Worm (Caenorhabditis elegans) whole organism, L3 larva: ENCODE results near the gene nep-3.

Experiments used
- R02D3.7 ChIP-seq: fragments of 150-350 bp; optimal IDR thresholded peaks from 2 replicates; lab custom pipeline; 2014; ENCODE audit warnings: missing biosample characterization, missing genetic modification characterization
- ZK546.5 ChIP-seq: sonication (generic microtip); optimal IDR thresholded peaks from 2 replicates; lab custom pipeline; 2017; ENCODE audit warnings: missing biosample characterization, missing genetic modification characterization
- ama-1 ChIP-seq: fragments of 150-350 bp; optimal IDR thresholded peaks from 2 replicates; lab custom pipeline; 2018
- egl-27 ChIP-seq: sonication (generic microtip); optimal IDR thresholded peaks from 4 replicates; lab custom pipeline; 2017; ENCODE audit warnings: missing biosample characterization, missing genetic modification reagents, missing genetic modification characterization
- elt-2 ChIP-seq: sonication (generic microtip); optimal IDR thresholded peaks from 2 replicates; lab custom pipeline; 2016; ENCODE audit warnings: missing genetic modification reagents, mild to moderate bottlenecking, missing genetic modification characterization, missing compliant biosample characterization
- nhr-11 ChIP-seq: fragments of 150-350 bp; optimal IDR thresholded peaks from 2 replicates; lab custom pipeline; 2014; ENCODE audit warnings: missing biosample characterization, missing genetic modification characterization
- nhr-28 ChIP-seq: fragments of 150-350 bp; optimal IDR thresholded peaks from 2 replicates; lab custom pipeline; 2014; ENCODE audit warnings: missing biosample characterization, missing genetic modification characterization
- unc-62 ChIP-seq: fragments of 150-350 bp; sonication (generic microtip); optimal IDR thresholded peaks from 4 replicates; lab custom pipeline; 2014; ENCODE audit warnings: missing biosample characterization, missing genetic modification reagents, missing genetic modification characterization

DNA sequence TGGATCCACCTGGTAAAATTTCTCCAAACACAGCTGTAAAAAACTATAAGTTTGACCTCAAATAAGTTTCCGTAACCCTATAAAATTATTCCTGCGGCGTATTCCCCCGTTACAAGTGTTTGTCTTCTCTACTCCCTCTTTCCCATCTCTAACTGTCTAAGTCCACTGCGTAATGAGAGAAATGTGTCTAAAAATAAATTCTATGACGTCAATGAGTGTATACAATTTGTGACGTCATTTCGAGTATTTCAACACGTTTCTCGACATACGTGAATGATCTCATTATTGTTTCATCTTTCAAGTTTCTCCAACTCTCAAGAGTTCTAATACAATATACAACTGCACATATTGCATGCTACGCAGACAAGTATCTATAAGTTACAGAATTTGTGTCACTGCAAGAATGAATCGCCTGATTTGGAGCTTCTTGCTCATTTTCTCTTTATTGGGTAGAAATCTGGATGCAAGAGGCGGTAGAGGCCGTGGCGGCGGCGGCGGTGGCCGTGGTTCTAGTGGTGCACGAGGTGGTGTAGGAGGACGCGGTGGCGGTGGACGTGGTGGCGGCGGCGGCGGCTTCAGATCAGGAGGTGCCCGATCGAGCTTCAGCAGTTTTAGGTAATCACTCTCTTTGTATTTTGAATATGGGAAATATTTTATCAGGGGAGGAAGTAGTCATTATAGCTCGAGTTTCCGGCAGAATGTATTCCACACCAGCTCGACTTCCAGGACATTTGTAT, 20.9 kb upstream of the nep-3 start, which contains the start of gene F53C3.6:
- TF ChIP-seq nhr-28 (tag; lab: Kevin White, UChicago) (no peak), nhr-11 (tag; lab: Kevin White, UChicago) (no peak), R02D3.7 (no peak), ama-1 (no peak), unc-62 (no peak), elt-2 (tag; lab: Kevin White, UChicago) (peak; percentile 44), egl-27 (tag; lab: Kevin White, UChicago) (peak; percentile 40), ZK546.5 (tag; lab: Kevin White, UChicago) (no peak)
